Fruit fly (Drosophila melanogaster) whole organism, wandering third instar larva: Measurements from ENCODE around the gene Nuak.
A peak's percentile ranks its signal among the peaks of the same experiment; 100 is the strongest.

ENCODE experiments used
- CG32264 ChIP-seq: fragments of 200-800 bp; sonication (Bioruptor generic); optimal IDR thresholded peaks from 2 replicates; lab custom pipeline; 2016; ENCODE audit warnings: missing biosample characterization, missing genetic modification characterization
- CG9705 ChIP-seq: fragments of 200-800 bp; sonication (Bioruptor generic); optimal IDR thresholded peaks from 2 replicates; lab custom pipeline; 2018; ENCODE audit warnings: missing biosample characterization, mild to moderate bottlenecking, missing genetic modification characterization
- Dfd ChIP-seq: fragments of >200 bp; optimal IDR thresholded peaks from 2 replicates; lab custom pipeline; 2017; ENCODE audit warnings: missing biosample characterization, missing genetic modification characterization
- Dif ChIP-seq: fragments of 200-275, 200-300 bp; sonication (Bioruptor generic); optimal IDR thresholded peaks from 2 replicates; lab custom pipeline; 2018; ENCODE audit warnings: missing biosample characterization, missing genetic modification characterization; ENCODE audit not compliant: partially characterized antibody
- GATAd ChIP-seq: sonication (Bioruptor generic); optimal IDR thresholded peaks from 2 replicates; lab custom pipeline; 2016; ENCODE audit warnings: missing biosample characterization, missing genetic modification characterization
- HLH106 ChIP-seq: fragments of 200-800 bp; optimal IDR thresholded peaks from 3 replicates; lab custom pipeline; 2019; ENCODE audit warnings: missing biosample characterization, mild to moderate bottlenecking, missing genetic modification characterization, moderate library complexity
- Hnf4 ChIP-seq: fragments of 200-800 bp; sonication (Bioruptor generic); optimal IDR thresholded peaks from 2 replicates; lab custom pipeline; 2016; ENCODE audit warnings: missing biosample characterization, mild to moderate bottlenecking, missing genetic modification characterization
- Hr78 ChIP-seq: fragments of >200 bp; optimal IDR thresholded peaks from 2 replicates; lab custom pipeline; 2017; ENCODE audit warnings: missing biosample characterization, missing genetic modification characterization
- Hr83 ChIP-seq: fragments of 200-300 bp; sonication (Bioruptor generic); optimal IDR thresholded peaks from 2 replicates; lab custom pipeline; 2016; ENCODE audit warnings: missing biosample characterization, mild to moderate bottlenecking, missing genetic modification characterization, moderate library complexity; ENCODE audit not compliant: poor library complexity, severe bottlenecking
- Jra ChIP-seq: sonication (Bioruptor generic); optimal IDR thresholded peaks from 2 replicates; lab custom pipeline; 2016; ENCODE audit warnings: missing biosample characterization, missing genetic modification characterization
- Myc ChIP-seq: fragments of >200 bp; optimal IDR thresholded peaks from 2 replicates; lab custom pipeline; 2017
- N ChIP-seq: fragments of >200 bp; optimal IDR thresholded peaks from 2 replicates; lab custom pipeline; 2018; ENCODE audit warnings: missing biosample characterization, missing external identifiers, missing genetic modification characterization
- OdsH ChIP-seq: fragments of 200-800 bp; sonication (Bioruptor generic); optimal IDR thresholded peaks from 2 replicates; lab custom pipeline; 2016; ENCODE audit warnings: missing biosample characterization, mild to moderate bottlenecking, missing genetic modification characterization
- Rel ChIP-seq, 2 experiments: fragments of 200-800 bp; sonication (Bioruptor generic) in 1 of 2; optimal IDR thresholded peaks; 2 replicates in 1 of 2; 3 replicates in 1 of 2; lab custom pipeline; 2016 to 2019; ENCODE audit warnings: mild to moderate bottlenecking in 2 of 2, missing biosample characterization in 2 of 2, missing genetic modification characterization in 2 of 2, moderate library complexity in 1 of 2
- Sp1 ChIP-seq: fragments of 200-800 bp; sonication (Bioruptor generic); optimal IDR thresholded peaks from 3 replicates; lab custom pipeline; 2019; ENCODE audit warnings: missing biosample characterization, mild to moderate bottlenecking, missing genetic modification characterization, moderate library complexity
- Vsx2 ChIP-seq: fragments of 200-300, 225-300 bp; sonication (Bioruptor generic); optimal IDR thresholded peaks from 2 replicates; lab custom pipeline; 2018; ENCODE audit warnings: missing biosample characterization, missing genetic modification characterization; ENCODE audit not compliant: partially characterized antibody
- br ChIP-seq: fragments of 200-800 bp; sonication (Bioruptor generic); optimal IDR thresholded peaks from 2 replicates; lab custom pipeline; 2016; ENCODE audit warnings: missing biosample characterization, missing genetic modification characterization
- dl ChIP-seq, 2 experiments: fragments of 175-275, 200-275 bp in 1 of 2; fragments of 200-275 bp in 1 of 2; sonication (Bioruptor generic); optimal IDR thresholded peaks; lab custom pipeline; 2018; ENCODE audit warnings: mild to moderate bottlenecking in 2 of 2, missing biosample characterization in 2 of 2, missing genetic modification characterization in 2 of 2, moderate library complexity in 2 of 2; ENCODE audit not compliant: partially characterized antibody in 2 of 2, insufficient read depth in 1 of 2
- dmrt93B ChIP-seq: fragments of 200-800 bp; sonication (Bioruptor generic); optimal IDR thresholded peaks from 2 replicates; lab custom pipeline; 2018; ENCODE audit warnings: missing biosample characterization, mild to moderate bottlenecking, missing genetic modification characterization
- dsf ChIP-seq: sonication (Bioruptor generic); optimal IDR thresholded peaks from 2 replicates; lab custom pipeline; 2016; ENCODE audit warnings: missing biosample characterization, missing genetic modification characterization, borderline replicate concordance
- foxo ChIP-seq, 2 experiments: fragments of 200-800 bp; sonication (Bioruptor generic); optimal IDR thresholded peaks; 2 replicates in 1 of 2; 3 replicates in 1 of 2; lab custom pipeline; 2016 to 2017; ENCODE audit warnings: missing biosample characterization in 2 of 2, missing genetic modification characterization in 2 of 2
- h ChIP-seq: fragments of 200-800 bp; sonication (Bioruptor generic); optimal IDR thresholded peaks from 3 replicates; lab custom pipeline; 2016; ENCODE audit warnings: missing biosample characterization, mild to moderate bottlenecking, missing genetic modification characterization
- jim ChIP-seq: fragments of 175-275, 200-325 bp; sonication (Bioruptor generic); optimal IDR thresholded peaks from 2 replicates; lab custom pipeline; 2016; ENCODE audit warnings: missing biosample characterization, mild to moderate bottlenecking, missing genetic modification characterization
- lola ChIP-seq: fragments of >200 bp; optimal IDR thresholded peaks from 2 replicates; lab custom pipeline; 2017; ENCODE audit warnings: missing biosample characterization, missing genetic modification characterization
- pan ChIP-seq: fragments of >200 bp; optimal IDR thresholded peaks from 2 replicates; lab custom pipeline; 2017
- psq ChIP-seq: fragments of 200-800 bp; sonication (Bioruptor generic); optimal IDR thresholded peaks from 3 replicates; lab custom pipeline; 2017; ENCODE audit warnings: missing biosample characterization, mild to moderate bottlenecking, missing genetic modification characterization, moderate library complexity
- rgr ChIP-seq: fragments of 200-800 bp; sonication (Bioruptor generic); optimal IDR thresholded peaks from 3 replicates; lab custom pipeline; 2016; ENCODE audit warnings: missing biosample characterization, mild to moderate bottlenecking, missing genetic modification characterization
- sage ChIP-seq: fragments of 200-800 bp; sonication (Bioruptor generic); optimal IDR thresholded peaks from 2 replicates; lab custom pipeline; 2016; ENCODE audit warnings: missing biosample characterization, mild to moderate bottlenecking, missing genetic modification characterization
- sv ChIP-seq: fragments of 200-800 bp; sonication (Bioruptor generic); optimal IDR thresholded peaks from 3 replicates; lab custom pipeline; 2016; ENCODE audit warnings: missing biosample characterization, missing genetic modification characterization
- tai ChIP-seq: sonication (Bioruptor generic); optimal IDR thresholded peaks from 2 replicates; lab custom pipeline; 2016; ENCODE audit warnings: missing biosample characterization, missing genetic modification characterization
- usp ChIP-seq: fragments of >200 bp; optimal IDR thresholded peaks from 2 replicates; lab custom pipeline; 2017; ENCODE audit warnings: missing biosample characterization, missing genetic modification characterization

The Nuak gene

DNA sequence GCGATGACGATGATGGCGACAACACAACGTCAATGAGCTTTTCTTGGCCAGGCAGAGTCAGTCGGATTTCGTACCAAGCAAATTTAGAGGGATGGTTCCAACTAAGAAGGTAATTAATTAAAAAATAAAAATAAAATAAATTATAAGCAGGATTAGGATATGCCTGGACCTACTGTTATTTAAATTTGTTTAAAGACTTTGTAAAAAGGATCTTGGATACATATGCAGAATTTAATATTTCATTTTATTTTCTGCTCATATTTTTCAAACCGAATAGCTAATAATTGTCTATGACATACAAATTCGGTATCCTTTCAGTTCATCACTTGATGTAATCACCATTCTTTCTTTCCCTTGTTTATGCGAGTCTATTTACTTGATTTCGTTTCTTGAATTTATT lies 10.7 kb downstream of the Nuak start:
- TF ChIP-seq psq (GFP tag; lab: Kevin White, UChicago) (no peak), sv (no peak), jim (no peak), dl (GFP tag; optimal IDR thresholded peaks at IDR 0.05; lab: Kevin White, UChicago; ENCODE audit: insufficient read depth in 1 of 2, partially characterized antibody in 2 of 2) (no peak), Myc (lab: Kevin White, UChicago) (no peak), h (GFP tag; lab: Kevin White, UChicago) (no peak), dmrt93B (GFP tag; lab: Kevin White, UChicago) (no peak), Dfd (GFP tag; lab: Kevin White, UChicago) (no peak), Dif (GFP tag; lab: Kevin White, UChicago) (no peak), pan (lab: Kevin White, UChicago) (no peak), tai (GFP tag; lab: Kevin White, UChicago) (no peak)
- TF ChIP-seq, all 38 proteins: peak for 0

dm6 chr3R:10276002-10276401 lies 11.9 kb downstream of the Nuak start:
- TF ChIP-seq foxo (GFP tag; optimal IDR thresholded peaks at IDR 0.05; lab: Kevin White, UChicago), result peak in 1 of 2 experiments; percentile 0
- no peak for TF ChIP-seq Vsx2 (GFP tag; lab: Kevin White, UChicago)
- TF ChIP-seq dl (GFP tag; optimal IDR thresholded peaks at IDR 0.05; lab: Kevin White, UChicago; ENCODE audit: insufficient read depth in 1 of 2, partially characterized antibody in 2 of 2), result no peak

DNA sequence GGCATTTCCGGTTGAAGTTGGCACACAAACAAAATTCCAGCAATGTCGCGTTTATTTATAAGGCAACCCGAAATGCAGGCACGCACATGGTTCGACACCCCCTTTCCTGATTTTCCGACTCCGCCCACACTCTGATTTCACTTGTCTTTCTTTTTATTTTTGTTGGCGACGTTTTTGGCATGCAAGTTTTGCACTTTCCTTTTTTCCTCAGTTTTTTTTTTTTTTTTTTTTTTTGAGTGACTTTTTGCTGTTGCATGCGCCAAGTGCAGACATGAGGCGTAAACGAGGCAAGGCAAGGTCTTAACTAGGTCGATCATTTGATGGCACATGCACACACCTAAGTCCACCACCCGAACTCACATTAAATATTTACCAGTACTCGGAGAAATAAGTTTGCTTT lies 18.0 kb downstream of the Nuak start:
- no peak for TF ChIP-seq N (GFP tag; lab: Kevin White, UChicago)
- TF ChIP-seq OdsH, result no peak
- TF ChIP-seq GATAd (GFP tag; lab: Kevin White, UChicago), result no peak
- no peak for TF ChIP-seq h (GFP tag; lab: Kevin White, UChicago)
- TF ChIP-seq sv, result no peak
- TF ChIP-seq lola (GFP tag; lab: Kevin White, UChicago), result no peak
- no peak for TF ChIP-seq br (GFP tag; lab: Kevin White, UChicago)
- TF ChIP-seq CG32264 (GFP tag; lab: Kevin White, UChicago), result no peak
- TF ChIP-seq Hr83 (GFP tag; lab: Kevin White, UChicago), result no peak
- TF ChIP-seq Hr78, result no peak
- no peak for TF ChIP-seq Sp1 (GFP tag; lab: Kevin White, UChicago)
- no peak for TF ChIP-seq Rel (GFP tag; optimal IDR thresholded peaks at IDR 0.05; lab: Kevin White, UChicago)
- TF ChIP-seq Rel (tag; optimal IDR thresholded peaks at IDR 0.05; lab: Kevin White, UChicago), result no peak

dm6 chr3R:10283114-10283513 lies 19.0 kb downstream of the Nuak start:
- no peak for TF ChIP-seq HLH106 (tag; lab: Kevin White, UChicago)
- TF ChIP-seq Myc (lab: Kevin White, UChicago), result no peak
- no peak for TF ChIP-seq dsf (GFP tag; lab: Kevin White, UChicago)
- no peak for TF ChIP-seq h (GFP tag; lab: Kevin White, UChicago)
- no peak for TF ChIP-seq Sp1 (GFP tag; lab: Kevin White, UChicago)
- TF ChIP-seq jim, result no peak
- no peak for TF ChIP-seq tai (GFP tag; lab: Kevin White, UChicago)
- TF ChIP-seq Rel (GFP tag; optimal IDR thresholded peaks at IDR 0.05; lab: Kevin White, UChicago), result no peak
- TF ChIP-seq Rel (tag; optimal IDR thresholded peaks at IDR 0.05; lab: Kevin White, UChicago), result no peak
- TF ChIP-seq OdsH, result no peak
- TF ChIP-seq lola (GFP tag; lab: Kevin White, UChicago), result no peak
- TF ChIP-seq sv, result no peak
- no peak for TF ChIP-seq rgr (GFP tag; lab: Kevin White, UChicago)
- no peak for TF ChIP-seq Hr78

- TF ChIP-seq CG9705 (no peak), Hnf4 (GFP tag; lab: Kevin White, UChicago) (no peak), OdsH (no peak), Vsx2 (GFP tag; lab: Kevin White, UChicago) (no peak), sage (no peak), pan (lab: Kevin White, UChicago) (no peak), usp (GFP tag; lab: Kevin White, UChicago) (no peak), tai (GFP tag; lab: Kevin White, UChicago) (no peak), lola (GFP tag; lab: Kevin White, UChicago) (no peak), psq (GFP tag; lab: Kevin White, UChicago) (no peak), Jra (GFP tag; lab: Kevin White, UChicago) (no peak), dmrt93B (GFP tag; lab: Kevin White, UChicago) (no peak)
Observed at dm6 chr3R:10284169-10284568, 20.1 kb downstream of the Nuak start.
